Fruit fly (Drosophila melanogaster): ENCODE data around the gene Samuel.

Gene Samuel

DNA sequence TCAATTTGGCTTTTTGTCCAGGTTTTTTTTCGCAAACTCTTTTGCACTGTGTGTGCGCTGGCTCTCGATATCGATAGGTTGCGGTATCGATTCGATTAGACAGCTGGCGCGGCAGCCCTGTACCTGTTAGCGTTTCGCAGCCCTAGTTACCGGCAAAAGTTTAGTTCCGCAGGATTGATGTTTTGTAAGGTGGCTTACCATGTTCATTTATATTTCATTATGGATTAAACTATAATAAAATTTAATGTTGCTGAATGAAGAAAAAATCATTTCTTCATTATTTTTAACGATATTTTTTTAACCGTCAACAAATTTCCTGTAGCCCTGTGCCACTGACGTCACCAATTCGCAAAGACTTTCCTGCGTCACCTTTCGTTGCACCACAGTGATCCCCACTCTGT is 39.8 kb upstream of the Samuel start, which contains the start of gene Reps (continued):
- TF ChIP-seq CG2712 (tag; optimal IDR thresholded peaks at IDR 0.05) (peak; percentile 99), CG9437 (GFP tag; optimal IDR thresholded peaks at IDR 0.05) (peak; percentile 92), sim (GFP tag; IDR thresholded peaks at IDR 0.05) (peak; percentile 98), Doc2 (GFP tag; IDR thresholded peaks at IDR 0.05) (peak; percentile 96), CG18619 (GFP tag; optimal IDR thresholded peaks at IDR 0.05) (peak; percentile 97), CG34224 (GFP tag; IDR thresholded peaks at IDR 0.05; ENCODE audit: partially characterized antibody) (peak; percentile 65), Drgx (GFP tag; IDR thresholded peaks at IDR 0.05) (peak; percentile 98), btn (GFP tag; optimal IDR thresholded peaks at IDR 0.05) (peak; percentile 94), zen2 (GFP tag; IDR thresholded peaks at IDR 0.05; ENCODE audit: partially characterized antibody) (peak; percentile 15; the same call in 1 of the 3 replicates), CG7556 (GFP tag; optimal IDR thresholded peaks at IDR 0.05) (peak; percentile 97), CG2116 (GFP tag; optimal IDR thresholded peaks at IDR 0.05) (peak; percentile 94), gcm2 (GFP tag; optimal IDR thresholded peaks at IDR 0.05) (peak; percentile 95), CG16863 (GFP tag; optimal IDR thresholded peaks at IDR 0.05) (peak; percentile 97), Side (GFP tag; optimal IDR thresholded peaks at IDR 0.05) (peak; percentile 96), CG32532 (GFP tag; IDR thresholded peaks at IDR 0.05) (peak; percentile 99), CG6254 (GFP tag; optimal IDR thresholded peaks at IDR 0.05) (peak; percentile 96), klu (GFP tag; IDR thresholded peaks at IDR 0.05) (peak; percentile 99), corto (GFP tag; optimal IDR thresholded peaks at IDR 0.05) (peak; percentile 90), kay (GFP tag; optimal IDR thresholded peaks at IDR 0.05) (peak; percentile 98), chn (GFP tag; optimal IDR thresholded peaks at IDR 0.05) (peak; percentile 99), az2 (GFP tag; optimal IDR thresholded peaks at IDR 0.05) (peak; percentile 99), CG12071 (GFP tag; optimal IDR thresholded peaks at IDR 0.05) (peak; percentile 96), seq (GFP tag; IDR thresholded peaks at IDR 0.05) (peak; percentile 98), tx (GFP tag; optimal IDR thresholded peaks at IDR 0.05) (peak; percentile 96), Hr39 (optimal IDR thresholded peaks at IDR 0.05) (no peak), CG10321 (GFP tag; IDR thresholded peaks at IDR 0.05) (peak; percentile 83), sob (GFP tag; IDR thresholded peaks at IDR 0.05) (peak; percentile 99), CG12659 (GFP tag; optimal IDR thresholded peaks at IDR 0.05) (peak; percentile 99), Atf3 (GFP tag; optimal IDR thresholded peaks at IDR 0.05) (peak; percentile 99), CG8388 (GFP tag; optimal IDR thresholded peaks at IDR 0.05) (peak; percentile 98), D19B (GFP tag; optimal IDR thresholded peaks at IDR 0.05) (peak; percentile 94), eve (GFP tag; optimal IDR thresholded peaks at IDR 0.05) (peak in 1 of 2 experiments; percentile 93), pho (GFP tag; optimal IDR thresholded peaks at IDR 0.05) (peak; percentile 98), sna (GFP tag; IDR thresholded peaks at IDR 0.05; ENCODE audit: partially characterized antibody) (peak; percentile 74; the same call in 1 of the 2 replicates), slou (GFP tag; optimal IDR thresholded peaks at IDR 0.05) (peak; percentile 99), fd96Cb (tag; optimal IDR thresholded peaks at IDR 0.05) (peak; percentile 99), Xrp1 (GFP tag; IDR thresholded peaks at IDR 0.05) (peak; percentile 99), NK7.1 (GFP tag; optimal IDR thresholded peaks at IDR 0.05) (peak; percentile 92), dimm (GFP tag; IDR thresholded peaks at IDR 0.05) (peak; percentile 96), CG13775 (GFP tag; optimal IDR thresholded peaks at IDR 0.05) (peak; percentile 100), stc (GFP tag; IDR thresholded peaks at IDR 0.05) (peak; percentile 99), CG3838 (GFP tag; optimal IDR thresholded peaks at IDR 0.05) (peak; percentile 97), NFAT (GFP tag; IDR thresholded peaks at IDR 0.05) (peak; percentile 98), jing (GFP tag; optimal IDR thresholded peaks at IDR 0.05) (peak; percentile 97), unpg (GFP tag; optimal IDR thresholded peaks at IDR 0.05) (peak; percentile 99), salm (tag; optimal IDR thresholded peaks at IDR 0.05) (peak; percentile 93), bowl (GFP tag; IDR thresholded peaks at IDR 0.05) (peak; percentile 97), CG16815 (GFP tag; optimal IDR thresholded peaks at IDR 0.05) (peak; percentile 99), Fer1 (GFP tag; optimal IDR thresholded peaks at IDR 0.05) (peak; percentile 98), tup (GFP tag; optimal IDR thresholded peaks at IDR 0.05) (peak; percentile 97), ewg (GFP tag; optimal IDR thresholded peaks at IDR 0.05) (peak; percentile 97), lmd (GFP tag; IDR thresholded peaks at IDR 0.05) (peak; percentile 99)

All from whole organism, embryonic.